Fruit fly (Drosophila melanogaster) whole organism, embryonic: ENCODE results near the gene Gale.
A peak's percentile ranks its signal among the peaks of the same experiment; 100 is the strongest.

Experiments
- B-H1 ChIP-seq: fragments of 200-800 bp; sonication (Bioruptor generic); IDR thresholded peaks from 3 replicates; pipeline ENCODE4 v1.3.6; 2022; ENCODE audit warnings: missing biosample characterization, missing genetic modification characterization
- B-H2 ChIP-seq: fragments of 200-800 bp; sonication (Bioruptor generic); optimal IDR thresholded peaks from 2 replicates; lab custom pipeline; 2018; ENCODE audit warnings: missing biosample characterization, mild to moderate bottlenecking, missing genetic modification characterization
- Bteb2 ChIP-seq: fragments of 200-800 bp; sonication (Bioruptor generic); optimal IDR thresholded peaks from 2 replicates; lab custom pipeline; 2016; ENCODE audit warnings: missing biosample characterization, missing genetic modification characterization
- CG11398 ChIP-seq: fragments of 200-800 bp; sonication (Bioruptor generic); optimal IDR thresholded peaks from 2 replicates; lab custom pipeline; 2016; ENCODE audit warnings: missing biosample characterization, missing genetic modification characterization
- CG11723 ChIP-seq: fragments of 200-800 bp; sonication (Bioruptor generic); optimal IDR thresholded peaks from 2 replicates; lab custom pipeline; 2017; ENCODE audit warnings: missing biosample characterization, mild to moderate bottlenecking, missing genetic modification characterization
- CG12744 ChIP-seq: fragments of 200-800 bp; sonication (Bioruptor generic); optimal IDR thresholded peaks from 2 replicates; lab custom pipeline; 2016; ENCODE audit warnings: missing biosample characterization, missing genetic modification characterization
- CG13287 ChIP-seq: fragments of 200-800 bp; sonication (Bioruptor generic); IDR thresholded peaks from 2 replicates; pipeline ENCODE4 v1.3.6; 2022; ENCODE audit warnings: missing biosample characterization, missing genetic modification characterization; ENCODE audit not compliant: partially characterized antibody
- CG13296 ChIP-seq: fragments of 200-800 bp; sonication (Bioruptor generic); optimal IDR thresholded peaks from 3 replicates; lab custom pipeline; 2018; ENCODE audit warnings: missing biosample characterization, mild to moderate bottlenecking, missing genetic modification characterization
- CG1529 ChIP-seq: fragments of 200-800 bp; sonication (Bioruptor generic); optimal IDR thresholded peaks from 3 replicates; lab custom pipeline; 2018; ENCODE audit warnings: missing biosample characterization, missing genetic modification characterization
- CG15514 ChIP-seq: fragments of 200-800 bp; sonication (Bioruptor generic); optimal IDR thresholded peaks from 3 replicates; lab custom pipeline; 2017; ENCODE audit warnings: missing biosample characterization, missing genetic modification characterization, mild to moderate bottlenecking, moderate library complexity, missing genetic modification reagents
- CG1602 ChIP-seq: fragments of 200-800 bp; sonication (Bioruptor generic); optimal IDR thresholded peaks from 3 replicates; lab custom pipeline; 2016; ENCODE audit warnings: missing biosample characterization, missing genetic modification characterization
- CG2875 ChIP-seq: fragments of 200-800 bp; sonication (Bioruptor generic); optimal IDR thresholded peaks from 2 replicates; lab custom pipeline; 2017; ENCODE audit warnings: missing biosample characterization, mild to moderate bottlenecking, missing genetic modification characterization, missing genetic modification reagents
- CG3163 ChIP-seq: fragments of 200-800 bp; sonication (Bioruptor generic); optimal IDR thresholded peaks from 3 replicates; lab custom pipeline; 2016; ENCODE audit warnings: missing biosample characterization, missing genetic modification characterization
- CG3726 ChIP-seq: fragments of 200-800 bp; sonication (Bioruptor generic); IDR thresholded peaks from 3 replicates; pipeline ENCODE4, ENCODE4 v1.3.6; 2022; ENCODE audit warnings: missing biosample characterization, missing genetic modification characterization
- CG4617 ChIP-seq: fragments of 200-800 bp; sonication (Bioruptor generic); optimal IDR thresholded peaks from 3 replicates; lab custom pipeline; 2016; ENCODE audit warnings: missing biosample characterization, missing genetic modification characterization, borderline replicate concordance
- CG4707 ChIP-seq: fragments of 200-800 bp; sonication (Bioruptor generic); optimal IDR thresholded peaks from 2 replicates; lab custom pipeline; 2018; ENCODE audit warnings: missing biosample characterization, mild to moderate bottlenecking, missing genetic modification characterization, moderate library complexity
- CG6272 ChIP-seq: fragments of 200-800 bp; sonication (Bioruptor generic); IDR thresholded peaks from 2 replicates; pipeline ENCODE4 v1.3.6; 2022; ENCODE audit warnings: missing biosample characterization, missing genetic modification characterization
- CG8359 ChIP-seq: fragments of 200-800 bp; sonication (Bioruptor generic); optimal IDR thresholded peaks from 2 replicates; lab custom pipeline; 2017; ENCODE audit warnings: missing biosample characterization, mild to moderate bottlenecking, missing genetic modification characterization, borderline replicate concordance
- CkIIα-i1 ChIP-seq: fragments of 200-800 bp; sonication (Bioruptor generic); IDR thresholded peaks from 2 replicates; pipeline ENCODE4 v1.3.6; 2022; ENCODE audit warnings: missing biosample characterization, missing genetic modification characterization
- Deaf1 ChIP-seq: fragments of 200-800 bp; optimal IDR thresholded peaks from 3 replicates; lab custom pipeline; 2019; ENCODE audit warnings: missing biosample characterization, mild to moderate bottlenecking, missing genetic modification characterization, moderate library complexity
- Dip2 ChIP-seq: fragments of 200-800 bp; sonication (Bioruptor generic); IDR thresholded peaks from 2 replicates; pipeline ENCODE4 v1.3.6; 2022; ENCODE audit warnings: missing biosample characterization, missing genetic modification characterization
- Dp ChIP-seq: fragments of 200-800 bp; sonication (Bioruptor generic); optimal IDR thresholded peaks from 2 replicates; lab custom pipeline; 2018; ENCODE audit warnings: missing biosample characterization, mild to moderate bottlenecking, missing genetic modification characterization, moderate library complexity
- Gug ChIP-seq: fragments of 200-800 bp; sonication (Bioruptor generic); IDR thresholded peaks from 4 replicates; pipeline ENCODE4 v1.3.6; 2022; ENCODE audit warnings: missing biosample characterization, missing genetic modification characterization
- Lpt ChIP-seq: fragments of >200 bp; optimal IDR thresholded peaks from 2 replicates; lab custom pipeline; 2018; ENCODE audit warnings: missing biosample characterization, missing genetic modification characterization
- MBD-R2 ChIP-seq: fragments of 200-800 bp; sonication (Bioruptor generic); IDR thresholded peaks from 2 replicates; pipeline ENCODE4 v1.3.6; 2022; ENCODE audit warnings: missing biosample characterization, missing genetic modification characterization
- Nf-YC ChIP-seq: fragments of 200-800 bp; optimal IDR thresholded peaks from 3 replicates; lab custom pipeline; 2019; ENCODE audit warnings: missing biosample characterization, mild to moderate bottlenecking, missing genetic modification characterization, moderate library complexity
- Side ChIP-seq: fragments of 200-800 bp; sonication (Bioruptor generic); optimal IDR thresholded peaks from 2 replicates; lab custom pipeline; 2016; ENCODE audit warnings: missing biosample characterization, missing genetic modification characterization
- Xbp1 ChIP-seq: fragments of 200-800 bp; sonication (Bioruptor generic); optimal IDR thresholded peaks from 3 replicates; lab custom pipeline; 2016; ENCODE audit warnings: missing biosample characterization, mild to moderate bottlenecking, missing genetic modification characterization
- btn ChIP-seq: fragments of 200-800 bp; sonication (Bioruptor generic); optimal IDR thresholded peaks from 2 replicates; lab custom pipeline; 2016; ENCODE audit warnings: missing biosample characterization, missing genetic modification characterization
- chn ChIP-seq: fragments of 200-800 bp; sonication (Bioruptor generic); optimal IDR thresholded peaks from 2 replicates; lab custom pipeline; 2016; ENCODE audit warnings: missing biosample characterization, missing genetic modification characterization
- da ChIP-seq: fragments of 200-800 bp; sonication (Bioruptor generic); optimal IDR thresholded peaks from 2 replicates; lab custom pipeline; 2016; ENCODE audit warnings: missing biosample characterization, missing genetic modification characterization
- dmrt99B ChIP-seq: fragments of 200-800 bp; sonication (Bioruptor generic); optimal IDR thresholded peaks from 2 replicates; lab custom pipeline; 2018; ENCODE audit warnings: missing biosample characterization, mild to moderate bottlenecking, missing genetic modification characterization, moderate library complexity
- ems ChIP-seq: fragments of 200-800 bp; sonication (Bioruptor generic); optimal IDR thresholded peaks from 3 replicates; lab custom pipeline; 2016; ENCODE audit warnings: missing biosample characterization, missing genetic modification characterization
- esg ChIP-seq: fragments of 200-800 bp; sonication (Bioruptor generic); conservative IDR thresholded peaks from 2 replicates; pipeline ENCODE4 v1.3.6; 2022; ENCODE audit warnings: missing biosample characterization, missing genetic modification characterization
- eve ChIP-seq, 2 experiments: fragments of >200 bp; optimal IDR thresholded peaks; 2 replicates each; lab custom pipeline; 2017; ENCODE audit warnings: missing biosample characterization in 2 of 2, missing genetic modification characterization in 2 of 2
- ewg ChIP-seq: fragments of 200-800 bp; sonication (Bioruptor generic); optimal IDR thresholded peaks from 3 replicates; lab custom pipeline; 2017; ENCODE audit warnings: mild to moderate bottlenecking, missing biosample characterization, missing genetic modification reagents, missing genetic modification characterization
- gfzf ChIP-seq: fragments of 200-800 bp; sonication (Bioruptor generic); optimal IDR thresholded peaks from 2 replicates; lab custom pipeline; 2016; ENCODE audit warnings: missing biosample characterization, mild to moderate bottlenecking, missing genetic modification characterization, moderate library complexity
- her ChIP-seq: fragments of 200-800 bp; sonication (Bioruptor generic); optimal IDR thresholded peaks from 2 replicates; lab custom pipeline; 2016; ENCODE audit warnings: missing biosample characterization, missing genetic modification characterization
- inv ChIP-seq: fragments of 200-800 bp; sonication (Bioruptor generic); IDR thresholded peaks from 2 replicates; pipeline ENCODE4 v1.3.6; 2022; ENCODE audit warnings: missing biosample characterization, missing genetic modification characterization; ENCODE audit not compliant: partially characterized antibody
- jumu ChIP-seq: fragments of 200-800 bp; sonication (Bioruptor generic); optimal IDR thresholded peaks from 3 replicates; lab custom pipeline; 2016; ENCODE audit warnings: missing biosample characterization, missing genetic modification characterization
- knrl ChIP-seq: fragments of 200-800 bp; sonication (Bioruptor generic); IDR thresholded peaks from 3 replicates; pipeline ENCODE4 v1.3.6; 2022; ENCODE audit warnings: missing biosample characterization, missing genetic modification characterization; ENCODE audit not compliant: partially characterized antibody
- pb ChIP-seq: fragments of 200-800 bp; sonication (Bioruptor generic); optimal IDR thresholded peaks from 3 replicates; lab custom pipeline; 2016; ENCODE audit warnings: missing biosample characterization, missing genetic modification characterization
- pzg ChIP-seq: fragments of 200-800 bp; sonication (Bioruptor generic); optimal IDR thresholded peaks from 3 replicates; lab custom pipeline; 2018; ENCODE audit warnings: missing biosample characterization, mild to moderate bottlenecking, missing genetic modification characterization, moderate library complexity
- sens ChIP-seq: fragments of 200-800 bp; sonication (Bioruptor generic); peaks from one replicate; lab custom pipeline; 2016; ENCODE audit warnings: missing biosample characterization, missing genetic modification characterization
- sug ChIP-seq: fragments of 200-800 bp; optimal IDR thresholded peaks from 2 replicates; lab custom pipeline; 2019; ENCODE audit warnings: missing biosample characterization, mild to moderate bottlenecking, missing genetic modification characterization, moderate library complexity
- unpg ChIP-seq: fragments of 200-800 bp; sonication (Bioruptor generic); optimal IDR thresholded peaks from 3 replicates; lab custom pipeline; 2018; ENCODE audit warnings: missing biosample characterization, mild to moderate bottlenecking, missing genetic modification characterization, moderate library complexity
- zen ChIP-seq: fragments of 200-800 bp; sonication (Bioruptor generic); optimal IDR thresholded peaks from 3 replicates; lab custom pipeline; 2018; ENCODE audit warnings: missing biosample characterization, mild to moderate bottlenecking, missing genetic modification characterization, moderate library complexity
- zf30C ChIP-seq: fragments of 200-800 bp; sonication (Bioruptor generic); optimal IDR thresholded peaks from 3 replicates; lab custom pipeline; 2018; ENCODE audit warnings: missing biosample characterization, mild to moderate bottlenecking, missing genetic modification characterization
- zfh2 ChIP-seq: fragments of 200-800 bp; sonication (Bioruptor generic); optimal IDR thresholded peaks from 2 replicates; lab custom pipeline; 2016; ENCODE audit warnings: missing biosample characterization, missing genetic modification characterization

Gale gene

DNA sequence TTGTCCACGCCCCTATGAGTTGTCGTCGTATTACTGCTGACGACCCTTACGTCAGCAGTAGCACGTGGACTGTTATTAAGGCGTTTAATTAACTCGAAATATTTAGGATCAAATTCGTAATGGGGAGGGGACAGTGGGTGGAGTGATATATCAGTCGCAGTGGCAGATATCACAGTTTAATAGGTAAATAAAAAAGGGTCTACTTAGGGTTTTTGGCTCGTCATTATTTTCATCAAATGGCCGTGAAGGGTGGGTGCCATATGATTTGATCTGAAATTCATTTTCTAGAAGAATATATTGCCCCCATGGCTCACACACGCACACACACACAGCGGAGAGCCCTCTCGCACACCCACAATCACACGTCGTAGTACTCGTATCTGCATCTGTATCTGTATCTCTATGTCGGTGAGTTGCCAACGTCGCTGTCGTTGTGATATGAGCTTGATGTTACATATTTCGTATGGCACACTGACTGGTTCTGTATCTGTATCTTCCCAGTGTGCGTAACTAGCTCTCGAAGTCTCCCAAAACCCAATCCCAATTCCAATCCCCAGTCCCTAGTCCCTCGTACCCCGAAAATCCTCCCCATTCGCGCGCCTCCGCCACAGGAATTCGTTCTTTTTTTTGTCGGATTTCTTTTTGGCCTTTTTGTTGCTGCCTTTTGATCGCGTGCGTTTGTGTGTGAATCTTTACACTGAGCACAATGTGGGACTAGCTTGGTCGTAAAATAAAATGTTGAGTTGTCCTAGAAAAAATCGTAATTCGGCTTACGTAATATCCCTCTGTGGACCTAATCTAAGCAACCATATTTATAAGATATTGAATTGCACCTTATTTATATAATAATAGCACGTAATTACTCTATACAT lies 21.6 kb upstream of the Gale start (continued):
- TF ChIP-seq ewg (GFP tag; lab: Kevin White, UChicago) (no peak), zf30C (peak; percentile 89), CG8359 (GFP tag; lab: Kevin White, UChicago) (no peak), Side (GFP tag; lab: Kevin White, UChicago) (no peak), CG3163 (GFP tag; lab: Kevin White, UChicago) (no peak), pb (no peak), CG2875 (no peak), pzg (GFP tag; lab: Kevin White, UChicago) (no peak), ems (GFP tag; lab: Kevin White, UChicago) (no peak), da (no peak), Nf-YC (peak; percentile 34), dmrt99B (tag; lab: Kevin White, UChicago) (peak; percentile 39), CG6272 (no peak; the same call in 1 of the 2 replicates), CG11723 (GFP tag; lab: Kevin White, UChicago) (no peak), Xbp1 (GFP tag; lab: Kevin White, UChicago) (peak; percentile 41), Bteb2 (GFP tag; lab: Kevin White, UChicago) (no peak), Dip2 (no peak), inv (no peak), B-H1 (peak; percentile 58), zfh2 (GFP tag; lab: Kevin White, UChicago) (peak; percentile 40), CkIIα-i1 (GFP tag; lab: Robert Waterston, UW) (no peak), unpg (GFP tag; lab: Kevin White, UChicago) (peak; percentile 38), Lpt (no peak), esg (peak; percentile 56), sug (tag; lab: Kevin White, UChicago) (peak; percentile 65), CG11398 (no peak), Dp (no peak), gfzf (GFP tag; lab: Kevin White, UChicago) (no peak), CG15514 (no peak), CG12744 (GFP tag; lab: Kevin White, UChicago) (no peak), CG4707 (GFP tag; lab: Kevin White, UChicago) (no peak), CG1529 (GFP tag; lab: Kevin White, UChicago) (no peak), MBD-R2 (GFP tag; lab: Robert Waterston, UW) (0 out of 2 replicates have a peak, but pooled peaks have one; percentile 22), CG13287 (no peak), CG3726 (GFP tag; lab: Robert Waterston, UW) (no peak), Gug (peak; percentile 71; the same call in 2 of the 4 replicates), B-H2 (GFP tag; lab: Kevin White, UChicago) (no peak), knrl (GFP tag; lab: Robert Waterston, UW) (no peak), CG1602 (GFP tag; lab: Kevin White, UChicago) (peak; percentile 33), CG13296 (no peak), zen (tag; lab: Kevin White, UChicago) (peak; percentile 7), Deaf1 (tag; lab: Kevin White, UChicago) (peak; percentile 81), jumu (GFP tag; lab: Kevin White, UChicago) (no peak), CG4617 (GFP tag; lab: Kevin White, UChicago) (no peak), chn (GFP tag; lab: Kevin White, UChicago) (peak; percentile 34), her (GFP tag; lab: Kevin White, UChicago) (no peak), eve (GFP tag; optimal IDR thresholded peaks at IDR 0.05; lab: Kevin White, UChicago) (peak in 1 of 2 experiments; percentile 66), btn (GFP tag; lab: Kevin White, UChicago) (no peak), sens (GFP tag; lab: Kevin White, UChicago) (peak; percentile 69)
